Fruit fly (Drosophila melanogaster) whole organism, embryonic: Measurements from ENCODE around the gene RAF2.

ENCODE experiments used
- Antp ChIP-seq: fragments of 200-800 bp; sonication (Bioruptor generic); optimal IDR thresholded peaks from 3 replicates; lab custom pipeline; 2016; ENCODE audit warnings: missing biosample characterization, missing genetic modification characterization
- B-H2 ChIP-seq: fragments of 200-800 bp; sonication (Bioruptor generic); optimal IDR thresholded peaks from 2 replicates; lab custom pipeline; 2018; ENCODE audit warnings: missing biosample characterization, mild to moderate bottlenecking, missing genetic modification characterization
- Bdp1 ChIP-seq: fragments of 200-800 bp; sonication (Bioruptor generic); optimal IDR thresholded peaks from 3 replicates; lab custom pipeline; 2016; ENCODE audit warnings: missing biosample characterization, missing genetic modification characterization
- CG11085 ChIP-seq: fragments of 200-800 bp; sonication (Bioruptor generic); IDR thresholded peaks from 2 replicates; pipeline ENCODE4 v1.3.6; 2022; ENCODE audit warnings: missing biosample characterization, missing genetic modification characterization
- CG12942 ChIP-seq: fragments of 200-800 bp; sonication (Bioruptor generic); optimal IDR thresholded peaks from 3 replicates; lab custom pipeline; 2016; ENCODE audit warnings: missing biosample characterization, missing genetic modification characterization
- CG15011 ChIP-seq: fragments of 200-800 bp; sonication (Bioruptor generic); optimal IDR thresholded peaks from 3 replicates; lab custom pipeline; 2018; ENCODE audit warnings: missing biosample characterization, mild to moderate bottlenecking, missing genetic modification characterization
- CG1603 ChIP-seq: fragments of 200-800 bp; sonication (Bioruptor generic); optimal IDR thresholded peaks from 2 replicates; lab custom pipeline; 2019; ENCODE audit warnings: missing biosample characterization, mild to moderate bottlenecking, missing genetic modification characterization, moderate library complexity
- CG16813 ChIP-seq: fragments of 200-800 bp; sonication (Bioruptor generic); IDR thresholded peaks from 3 replicates; pipeline ENCODE4 v1.3.6; 2022; ENCODE audit warnings: missing biosample characterization, missing genetic modification characterization; ENCODE audit not compliant: partially characterized antibody
- CG17361 ChIP-seq: fragments of 200-800 bp; sonication (Bioruptor generic); IDR thresholded peaks from 3 replicates; pipeline ENCODE4 v1.3.6; 2022; ENCODE audit warnings: missing biosample characterization, missing genetic modification characterization
- CG17802 ChIP-seq: fragments of 200-800 bp; sonication (Bioruptor generic); optimal IDR thresholded peaks from 2 replicates; lab custom pipeline; 2018; ENCODE audit warnings: missing biosample characterization, mild to moderate bottlenecking, missing genetic modification characterization, moderate library complexity
- CG17912 ChIP-seq: fragments of 200-800 bp; sonication (Bioruptor generic); optimal IDR thresholded peaks from 2 replicates; lab custom pipeline; 2018; ENCODE audit warnings: missing biosample characterization, mild to moderate bottlenecking, missing genetic modification characterization
- CG3065 ChIP-seq: fragments of 200-800 bp; sonication (Bioruptor generic); optimal IDR thresholded peaks from 2 replicates; lab custom pipeline; 2016; ENCODE audit warnings: missing biosample characterization, missing genetic modification characterization
- CG32767 ChIP-seq: fragments of 200-800 bp; sonication (Bioruptor generic); IDR thresholded peaks from 2 replicates; pipeline ENCODE4 v1.3.6; 2022; ENCODE audit warnings: missing biosample characterization, missing genetic modification characterization
- CG32772 ChIP-seq: fragments of 200-800 bp; sonication (Bioruptor generic); IDR thresholded peaks from 2 replicates; pipeline ENCODE4 v1.3.6; 2022; ENCODE audit warnings: missing biosample characterization, missing genetic modification characterization
- CG4730 ChIP-seq: fragments of 200-800 bp; sonication (Bioruptor generic); IDR thresholded peaks from 2 replicates; pipeline ENCODE4 v1.3.6; 2022; ENCODE audit warnings: missing biosample characterization, missing genetic modification characterization
- CG6175 ChIP-seq: fragments of 200-800 bp; sonication (Bioruptor generic); IDR thresholded peaks from 3 replicates; pipeline ENCODE4 v1.3.6; 2022; ENCODE audit warnings: missing biosample characterization, missing genetic modification characterization
- CG7357 ChIP-seq: fragments of 200-800 bp; sonication (Bioruptor generic); IDR thresholded peaks from 3 replicates; pipeline ENCODE4 v1.3.6; 2022; ENCODE audit warnings: missing biosample characterization, missing genetic modification characterization
- CG7928 ChIP-seq: fragments of 200-800 bp; sonication (Bioruptor generic); optimal IDR thresholded peaks from 2 replicates; lab custom pipeline; 2017; ENCODE audit warnings: missing biosample characterization, mild to moderate bottlenecking, missing genetic modification characterization
- CG9437 ChIP-seq: fragments of 200-800 bp; sonication (Bioruptor generic); optimal IDR thresholded peaks from 2 replicates; lab custom pipeline; 2018; ENCODE audit warnings: missing biosample characterization, mild to moderate bottlenecking, missing genetic modification characterization
- CG9609 ChIP-seq: fragments of 200-800 bp; sonication (Bioruptor generic); optimal IDR thresholded peaks from 3 replicates; lab custom pipeline; 2016; ENCODE audit warnings: missing biosample characterization, missing genetic modification characterization
- CTCF ChIP-seq: fragments of 200-800 bp; sonication (Bioruptor generic); optimal IDR thresholded peaks from 2 replicates; lab custom pipeline; 2017; ENCODE audit warnings: missing biosample characterization, mild to moderate bottlenecking, missing genetic modification characterization, moderate library complexity
- Fer2 ChIP-seq: fragments of 200-800 bp; sonication (Bioruptor generic); optimal IDR thresholded peaks from 2 replicates; lab custom pipeline; 2018; ENCODE audit warnings: missing biosample characterization, mild to moderate bottlenecking, missing genetic modification characterization, moderate library complexity
- HLHmδ ChIP-seq: fragments of 200-800 bp; sonication (Bioruptor generic); optimal IDR thresholded peaks from 2 replicates; lab custom pipeline; 2018; ENCODE audit warnings: missing biosample characterization, mild to moderate bottlenecking, missing genetic modification characterization, moderate library complexity
- Hey ChIP-seq: fragments of 200-800 bp; sonication (Bioruptor generic); optimal IDR thresholded peaks from 3 replicates; lab custom pipeline; 2018; ENCODE audit warnings: missing biosample characterization, mild to moderate bottlenecking, missing genetic modification characterization
- HmgZ ChIP-seq: fragments of 200-800 bp; sonication (Bioruptor generic); optimal IDR thresholded peaks from 2 replicates; lab custom pipeline; 2018; ENCODE audit warnings: missing biosample characterization, mild to moderate bottlenecking, missing genetic modification characterization
- Hmx ChIP-seq: fragments of 200-800 bp; sonication (Bioruptor generic); optimal IDR thresholded peaks from 2 replicates; lab custom pipeline; 2016; ENCODE audit warnings: missing biosample characterization, missing genetic modification characterization
- Hr78 ChIP-seq, 2 experiments: fragments of 200-800 bp in 1 of 2; fragments of >200 bp in 1 of 2; sonication (Bioruptor generic) in 1 of 2; optimal IDR thresholded peaks; 2 replicates each; lab custom pipeline; 2017 to 2019; ENCODE audit warnings: missing biosample characterization in 2 of 2, missing genetic modification characterization in 2 of 2, mild to moderate bottlenecking in 1 of 2, moderate library complexity in 1 of 2
- Lim3 ChIP-seq: fragments of 200-800 bp; sonication (Bioruptor generic); IDR thresholded peaks from 2 replicates; pipeline ENCODE4 v1.3.6; 2022; ENCODE audit warnings: missing biosample characterization, missing genetic modification characterization
- Mad ChIP-seq: fragments of 200-800 bp; sonication (Bioruptor generic); optimal IDR thresholded peaks from 2 replicates; lab custom pipeline; 2016; ENCODE audit warnings: missing biosample characterization, missing genetic modification characterization
- Oli ChIP-seq: fragments of 200-800 bp; sonication (Bioruptor generic); optimal IDR thresholded peaks from 2 replicates; lab custom pipeline; 2018; ENCODE audit warnings: missing biosample characterization, mild to moderate bottlenecking, missing genetic modification characterization, moderate library complexity
- Tbp ChIP-seq: fragments of >200 bp; optimal IDR thresholded peaks from 2 replicates; lab custom pipeline; 2018; ENCODE audit warnings: missing biosample characterization, missing genetic modification characterization
- al ChIP-seq: fragments of 200-800 bp; sonication (Bioruptor generic); IDR thresholded peaks from 2 replicates; pipeline ENCODE4 v1.3.6; 2022; ENCODE audit warnings: missing biosample characterization, missing genetic modification characterization
- btn ChIP-seq: fragments of 200-800 bp; sonication (Bioruptor generic); optimal IDR thresholded peaks from 2 replicates; lab custom pipeline; 2016; ENCODE audit warnings: missing biosample characterization, missing genetic modification characterization
- cad ChIP-seq: fragments of >200 bp; optimal IDR thresholded peaks from 2 replicates; lab custom pipeline; 2017; ENCODE audit warnings: missing biosample characterization, missing genetic modification characterization
- dimm ChIP-seq: fragments of 200-800 bp; sonication (Bioruptor generic); IDR thresholded peaks from 2 replicates; pipeline ENCODE4 v1.3.6; 2022; ENCODE audit warnings: missing biosample characterization, missing genetic modification characterization
- disco-r ChIP-seq: fragments of 200-800 bp; sonication (Bioruptor generic); optimal IDR thresholded peaks from 2 replicates; lab custom pipeline; 2016; ENCODE audit warnings: missing biosample characterization, missing genetic modification characterization
- en ChIP-seq: fragments of 200-800 bp; sonication (Bioruptor generic); optimal IDR thresholded peaks from 2 replicates; lab custom pipeline; 2016; ENCODE audit warnings: missing biosample characterization, missing genetic modification characterization
- eve ChIP-seq, 2 experiments: fragments of >200 bp; optimal IDR thresholded peaks; 2 replicates each; lab custom pipeline; 2017; ENCODE audit warnings: missing biosample characterization in 2 of 2, missing genetic modification characterization in 2 of 2
- gce ChIP-seq: fragments of 200-800 bp; sonication (Bioruptor generic); IDR thresholded peaks from 3 replicates; pipeline ENCODE4 v1.3.6; 2022; ENCODE audit warnings: missing biosample characterization, missing genetic modification characterization
- hb ChIP-seq: fragments of 200-800 bp; sonication (Bioruptor generic); IDR thresholded peaks from 3 replicates; pipeline ENCODE4 v1.3.6; 2022; ENCODE audit warnings: missing biosample characterization, missing genetic modification characterization; ENCODE audit not compliant: partially characterized antibody
- jigr1 ChIP-seq: fragments of 200-800 bp; sonication (Bioruptor generic); IDR thresholded peaks from 3 replicates; pipeline ENCODE4 v1.3.6; 2022; ENCODE audit warnings: missing biosample characterization, missing genetic modification characterization
- jumu ChIP-seq: fragments of 200-800 bp; sonication (Bioruptor generic); optimal IDR thresholded peaks from 3 replicates; lab custom pipeline; 2016; ENCODE audit warnings: missing biosample characterization, missing genetic modification characterization
- luna ChIP-seq: fragments of 200-800 bp; sonication (Bioruptor generic); optimal IDR thresholded peaks from 2 replicates; lab custom pipeline; 2016; ENCODE audit warnings: missing biosample characterization, missing genetic modification characterization
- mld ChIP-seq: fragments of 200-800 bp; sonication (Bioruptor generic); IDR thresholded peaks from 3 replicates; pipeline ENCODE4 v1.3.6; 2022; ENCODE audit warnings: missing biosample characterization, missing genetic modification characterization; ENCODE audit not compliant: partially characterized antibody
- onecut ChIP-seq: fragments of 200-800 bp; sonication (Bioruptor generic); IDR thresholded peaks from 2 replicates; pipeline ENCODE4 v1.3.6; 2022; ENCODE audit warnings: missing biosample characterization, missing genetic modification characterization
- pfk ChIP-seq: fragments of 200-800 bp; sonication (Bioruptor generic); optimal IDR thresholded peaks from 2 replicates; lab custom pipeline; 2018; ENCODE audit warnings: missing biosample characterization, mild to moderate bottlenecking, missing genetic modification characterization, moderate library complexity
- salm ChIP-seq: fragments of 200-800 bp; sonication (Bioruptor generic); optimal IDR thresholded peaks from 2 replicates; lab custom pipeline; 2018; ENCODE audit warnings: missing biosample characterization, mild to moderate bottlenecking, missing genetic modification characterization
- schlank ChIP-seq: fragments of 200-800 bp; sonication (Bioruptor generic); optimal IDR thresholded peaks from 2 replicates; lab custom pipeline; 2018; ENCODE audit warnings: missing biosample characterization, mild to moderate bottlenecking, missing genetic modification characterization
- scrt ChIP-seq: fragments of 200-800 bp; sonication (Bioruptor generic); optimal IDR thresholded peaks from 2 replicates; lab custom pipeline; 2018; ENCODE audit warnings: missing biosample characterization, mild to moderate bottlenecking, missing genetic modification characterization, moderate library complexity
- shn ChIP-seq: fragments of 200-800 bp; sonication (Bioruptor generic); optimal IDR thresholded peaks from 3 replicates; lab custom pipeline; 2016; ENCODE audit warnings: missing biosample characterization, missing genetic modification characterization
- sob ChIP-seq: fragments of 200-800 bp; sonication (Bioruptor generic); IDR thresholded peaks from 2 replicates; pipeline ENCODE4 v1.3.6; 2022; ENCODE audit warnings: missing biosample characterization, missing genetic modification characterization
- sr ChIP-seq: fragments of 200-800 bp; sonication (Bioruptor generic); IDR thresholded peaks from 3 replicates; pipeline ENCODE4 v1.3.6; 2022; ENCODE audit warnings: missing biosample characterization, missing genetic modification characterization
- tup ChIP-seq: fragments of 200-800 bp; sonication (Bioruptor generic); optimal IDR thresholded peaks from 2 replicates; lab custom pipeline; 2016; ENCODE audit warnings: missing biosample characterization, mild to moderate bottlenecking, missing genetic modification characterization, moderate library complexity

Gene RAF2

dm6 chr3L:16411566-16411965 lies 25.4 kb downstream of the RAF2 start, which contains the start of gene fax (continued):
- TF ChIP-seq HLHmδ (GFP tag; lab: Kevin White, UChicago) (peak; percentile 91), en (no peak), schlank (tag; lab: Kevin White, UChicago) (no peak), CG3065 (GFP tag; lab: Kevin White, UChicago) (no peak), tup (GFP tag; lab: Kevin White, UChicago) (no peak), hb (GFP tag; lab: Robert Waterston, UW) (no peak), salm (no peak), gce (GFP tag; lab: Robert Waterston, UW) (no peak), mld (GFP tag; lab: Robert Waterston, UW) (no peak), disco-r (GFP tag; lab: Kevin White, UChicago) (no peak), CG32767 (peak; percentile 44; the same call in 1 of the 2 replicates), HmgZ (tag; lab: Kevin White, UChicago) (no peak), cad (no peak), B-H2 (no peak), CG12942 (GFP tag; lab: Kevin White, UChicago) (no peak), CTCF (GFP tag; lab: Kevin White, UChicago) (no peak), Mad (GFP tag; lab: Kevin White, UChicago) (no peak), Tbp (GFP tag; lab: Kevin White, UChicago) (no peak), CG4730 (no peak), jumu (GFP tag; lab: Kevin White, UChicago) (no peak), CG9437 (GFP tag; lab: Kevin White, UChicago) (no peak), CG9609 (GFP tag; lab: Kevin White, UChicago) (no peak), onecut (GFP tag; lab: Robert Waterston, UW) (peak; percentile 33; the same call in 1 of the 2 replicates), Lim3 (GFP tag; lab: Robert Waterston, UW) (no peak), CG15011 (GFP tag; lab: Kevin White, UChicago) (no peak), al (GFP tag; lab: Robert Waterston, UW) (no peak), CG7357 (GFP tag; lab: Robert Waterston, UW) (no peak), CG17361 (GFP tag; lab: Robert Waterston, UW) (no peak), CG1603 (tag; lab: Kevin White, UChicago) (peak; percentile 66), CG7928 (no peak), btn (GFP tag; lab: Kevin White, UChicago) (no peak), pfk (GFP tag; lab: Kevin White, UChicago) (peak; percentile 12), scrt (GFP tag; lab: Kevin White, UChicago) (peak; percentile 55), Hey (tag; lab: Kevin White, UChicago) (no peak), CG32772 (no peak), luna (no peak), shn (no peak), eve (GFP tag; optimal IDR thresholded peaks at IDR 0.05; lab: Kevin White, UChicago) (no peak), CG17802 (tag; lab: Kevin White, UChicago) (no peak), CG6175 (GFP tag; lab: Robert Waterston, UW) (peak; percentile 86), CG11085 (no peak), Oli (tag; lab: Kevin White, UChicago) (no peak), sr (GFP tag; lab: Robert Waterston, UW) (0 out of 3 replicates have a peak, but pooled peaks have one; percentile 23), sob (GFP tag; lab: Robert Waterston, UW) (peak; percentile 42; the same call in 1 of the 2 replicates), CG17912 (peak; percentile 4), Bdp1 (GFP tag; lab: Kevin White, UChicago) (no peak), jigr1 (GFP tag; lab: Robert Waterston, UW) (no peak; the same call in 2 of the 3 replicates), Antp (GFP tag; lab: Kevin White, UChicago) (no peak), Hmx (GFP tag; lab: Kevin White, UChicago) (no peak), dimm (no peak), Hr78 (GFP tag; optimal IDR thresholded peaks at IDR 0.05; lab: Kevin White, UChicago) (no peak), CG16813 (GFP tag; lab: Robert Waterston, UW) (0 out of 3 replicates have a peak, but pooled peaks have one; percentile 8), Fer2 (tag; lab: Kevin White, UChicago) (no peak)
